Worm (Caenorhabditis elegans): ENCODE data around the gene F35G12.5.

The F35G12.5 gene

ce11 chrIII:4540604-4541003 is 43.3 kb upstream of the F35G12.5 start, which contains the start of gene ugt-62 (continued):
- no peak for TF ChIP-seq egl-27 (tag; optimal IDR thresholded peaks at IDR 0.05)

DNA sequence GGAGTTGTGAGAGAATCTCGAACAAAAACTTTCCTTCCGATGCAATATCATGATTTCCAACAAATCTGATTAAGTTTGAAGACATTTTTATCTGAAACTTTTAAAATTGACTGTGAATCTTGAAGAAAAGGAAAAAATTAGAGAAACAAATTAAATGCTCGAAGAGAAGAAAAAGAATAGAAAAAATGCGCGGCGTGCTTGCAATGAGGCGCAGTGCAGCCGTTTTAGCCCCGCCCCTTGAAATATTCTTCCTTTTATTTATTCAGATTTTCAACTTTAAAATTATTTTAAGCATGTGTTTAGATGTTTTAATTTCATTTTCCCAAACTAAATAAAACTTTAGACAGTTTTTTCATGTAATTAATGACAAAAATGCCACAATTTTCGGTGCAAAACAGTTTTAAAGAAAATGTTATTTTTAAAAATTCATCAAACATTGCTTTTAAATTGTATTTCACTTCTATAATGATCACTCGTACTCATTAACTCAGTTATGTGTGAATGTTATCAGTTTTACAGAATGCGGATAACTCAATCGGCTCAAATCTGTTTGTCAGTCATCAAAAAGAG is 41.5 kb upstream of the F35G12.5 start, which contains the start of the genes mrps-34 and cisd-3.1:
mrps-34 (minus strand) TSS at position 91 of the 570 bp plus-strand sequence.
cisd-3.1 (plus strand) TSS at position 520 of the 570 bp plus-strand sequence.
- TF ChIP-seq spr-3 (GFP tag; optimal IDR thresholded peaks at IDR 0.05) = no peak
- TF ChIP-seq madf-9 (GFP tag; conservative IDR thresholded peaks at IDR 0.05) = no peak
- TF ChIP-seq ztf-7 (tag; optimal IDR thresholded peaks at IDR 0.05) = no peak
- TF ChIP-seq nhr-102 (tag; optimal IDR thresholded peaks at IDR 0.05) = no peak
- no peak for TF ChIP-seq unc-62 (GFP tag; optimal IDR thresholded peaks at IDR 0.05 in 1 of 2)
- no peak for TF ChIP-seq unc-62 (tag; optimal IDR thresholded peaks at IDR 0.05)
- no peak for TF ChIP-seq ceh-32 (tag; optimal IDR thresholded peaks at IDR 0.05; ENCODE audit: poor library complexity)
- TF ChIP-seq dpl-1 (GFP tag; optimal IDR thresholded peaks at IDR 0.05) = peak; percentile 25
- TF ChIP-seq mes-2 (tag; optimal IDR thresholded peaks at IDR 0.05; ENCODE audit: poor library complexity, severe bottlenecking) = peak; percentile 54
- no peak for TF ChIP-seq nhr-42 (GFP tag; IDR thresholded peaks at IDR 0.05)
- no peak for TF ChIP-seq jun-1 (tag; optimal IDR thresholded peaks at IDR 0.05)
- no peak for TF ChIP-seq cey-2 (tag; optimal IDR thresholded peaks at IDR 0.05; ENCODE audit: borderline replicate concordance, insufficient read depth)
- TF ChIP-seq nhr-28 (tag; optimal IDR thresholded peaks at IDR 0.05) = no peak
- peak; percentile 20 for TF ChIP-seq mep-1 (tag; optimal IDR thresholded peaks at IDR 0.05)
- TF ChIP-seq lin-39 (tag; optimal IDR thresholded peaks at IDR 0.05) = no peak
- no peak for TF ChIP-seq F37D6.2 (tag; optimal IDR thresholded peaks at IDR 0.05)
- TF ChIP-seq lin-1 (GFP tag; IDR thresholded peaks at IDR 0.05) = no peak
- TF ChIP-seq lim-7 (GFP tag; IDR thresholded peaks at IDR 0.05) = no peak
- TF ChIP-seq F26F4.8 (GFP tag; conservative IDR thresholded peaks at IDR 0.05) = no peak
- no peak for TF ChIP-seq nhr-48 (tag; optimal IDR thresholded peaks at IDR 0.05)
- TF ChIP-seq lsy-2 (tag; optimal IDR thresholded peaks at IDR 0.05) = peak in 1 of 2 experiments; percentile 46
- no peak for TF ChIP-seq F44E2.7 (GFP tag; IDR thresholded peaks at IDR 0.05)
- TF ChIP-seq spr-1 (tag; optimal IDR thresholded peaks at IDR 0.05) = no peak
- TF ChIP-seq snpc-4 (tag; optimal IDR thresholded peaks at IDR 0.05) = no peak
- no peak for TF ChIP-seq hmg-1.1 (GFP tag; IDR thresholded peaks at IDR 0.05)
- TF ChIP-seq skn-1 (tag; optimal IDR thresholded peaks at IDR 0.05) = no peak
- no peak for TF ChIP-seq vab-7 (GFP tag; IDR thresholded peaks at IDR 0.05)
- TF ChIP-seq nhr-111 (GFP tag; optimal IDR thresholded peaks at IDR 0.05) = no peak
- TF ChIP-seq ama-1 (optimal IDR thresholded peaks at IDR 0.05) = no peak
- TF ChIP-seq nhr-41 (GFP tag; IDR thresholded peaks at IDR 0.05) = no peak
- no peak for TF ChIP-seq set-16 (GFP tag; IDR thresholded peaks at IDR 0.05)
- no peak for TF ChIP-seq T20F7.1 (GFP tag; optimal IDR thresholded peaks at IDR 0.05)

DNA sequence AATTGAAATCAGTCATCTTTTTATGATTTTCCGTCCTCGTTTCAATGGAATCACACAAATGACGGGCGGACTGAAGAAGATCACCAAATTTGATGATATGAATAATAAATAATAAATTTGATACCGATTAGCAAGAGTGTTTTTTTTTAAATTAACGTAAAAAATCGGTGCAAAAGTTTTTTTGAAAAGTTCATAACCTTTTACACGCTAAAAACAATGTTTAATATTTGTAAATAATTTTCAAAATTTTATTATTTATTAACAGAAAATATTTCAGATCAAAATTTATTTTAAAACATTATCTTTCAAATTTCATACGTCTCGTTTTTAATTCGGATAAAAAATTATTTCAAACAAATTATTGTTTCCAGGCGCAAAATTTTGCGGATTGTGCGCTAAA is 39.0 kb upstream of the F35G12.5 start, which contains the start of gene M88.3:
M88.3 (minus strand) TSS at position 101 of the 400 bp plus-strand sequence.
- TF ChIP-seq ces-1 (GFP tag; optimal IDR thresholded peaks at IDR 0.05) = no peak
- no peak for TF ChIP-seq T20F7.1 (GFP tag; optimal IDR thresholded peaks at IDR 0.05)
- TF ChIP-seq ZK546.5 (tag; optimal IDR thresholded peaks at IDR 0.05) = no peak
- no peak for TF ChIP-seq tra-1 (GFP tag; IDR thresholded peaks at IDR 0.05)
- no peak for TF ChIP-seq nhr-11 (tag; optimal IDR thresholded peaks at IDR 0.05)
- no peak for TF ChIP-seq hif-1 (tag; optimal IDR thresholded peaks at IDR 0.05)
- no peak for TF ChIP-seq lin-1 (GFP tag; IDR thresholded peaks at IDR 0.05)

Data from whole organism, L4 larva.